Fruit fly (Drosophila melanogaster): ENCODE measurements around the gene CG12194.

The CG12194 gene

dm6 chr2L:4807953-4808604 is 30.1 kb upstream of the CG12194 start:
- TF ChIP-seq acj6 (GFP tag; optimal IDR thresholded peaks at IDR 0.05): no peak
- TF ChIP-seq Blimp-1 (GFP tag; optimal IDR thresholded peaks at IDR 0.05): peak; percentile 66
- peak; percentile 21 for TF ChIP-seq CG6854 (GFP tag; optimal IDR thresholded peaks at IDR 0.05)
- TF ChIP-seq CG1621 (tag; optimal IDR thresholded peaks at IDR 0.05): peak; percentile 10
- TF ChIP-seq net (GFP tag; optimal IDR thresholded peaks at IDR 0.05): peak; percentile 20
- TF ChIP-seq CG6163 (GFP tag; IDR thresholded peaks at IDR 0.05): peak; percentile 49
- TF ChIP-seq Ets96B (tag; optimal IDR thresholded peaks at IDR 0.05): no peak
- TF ChIP-seq Eip78C (GFP tag): peak; percentile 55
- peak; percentile 34 for TF ChIP-seq CG6808 (GFP tag; optimal IDR thresholded peaks at IDR 0.05)
- peak; percentile 14 for TF ChIP-seq topi (GFP tag; optimal IDR thresholded peaks at IDR 0.05)
- no peak for TF ChIP-seq Smox (GFP tag; optimal IDR thresholded peaks at IDR 0.05)
- TF ChIP-seq dsx (GFP tag; optimal IDR thresholded peaks at IDR 0.05; ENCODE audit: poor library complexity, severe bottlenecking): peak; percentile 78
- no peak for TF ChIP-seq CG6792 (GFP tag; optimal IDR thresholded peaks at IDR 0.05)
- TF ChIP-seq Sox102F (GFP tag; optimal IDR thresholded peaks at IDR 0.05): peak; percentile 9
- peak; percentile 18 to 36 for TF ChIP-seq ss (GFP tag; optimal IDR thresholded peaks at IDR 0.05)
- TF ChIP-seq Hr38 (GFP tag; optimal IDR thresholded peaks at IDR 0.05): no peak
- no peak for TF ChIP-seq CG11762 (GFP tag; optimal IDR thresholded peaks at IDR 0.05; ENCODE audit: insufficient read depth)

- TF ChIP-seq CG6792 (GFP tag; optimal IDR thresholded peaks at IDR 0.05) (peak; percentile 40), Hr39 (GFP tag; optimal IDR thresholded peaks at IDR 0.05) (no peak), CG1621 (tag; optimal IDR thresholded peaks at IDR 0.05) (no peak), CG7368 (GFP tag; optimal IDR thresholded peaks at IDR 0.05) (peak; percentile 26), Eip75B (GFP tag; optimal IDR thresholded peaks at IDR 0.05) (no peak), acj6 (GFP tag; optimal IDR thresholded peaks at IDR 0.05) (peak; percentile 17), CG4318 (GFP tag; optimal IDR thresholded peaks at IDR 0.05) (no peak), Eip78C (GFP tag) (peak; percentile 77), CG6163 (GFP tag; IDR thresholded peaks at IDR 0.05) (peak; percentile 21; the same call in 1 of the 3 replicates), CG15336 (GFP tag; IDR thresholded peaks at IDR 0.05) (peak; percentile 46; the same call in 1 of the 2 replicates), net (GFP tag; optimal IDR thresholded peaks at IDR 0.05) (no peak), Ets21C (GFP tag; optimal IDR thresholded peaks at IDR 0.05) (no peak), CG10631 (GFP tag; optimal IDR thresholded peaks at IDR 0.05) (no peak), fd85E (GFP tag; optimal IDR thresholded peaks at IDR 0.05) (no peak), CG10669 (GFP tag; optimal IDR thresholded peaks at IDR 0.05) (no peak), fkh (GFP tag; optimal IDR thresholded peaks at IDR 0.05) (no peak), topi (GFP tag; optimal IDR thresholded peaks at IDR 0.05) (peak; percentile 12), Sox15 (GFP tag; optimal IDR thresholded peaks at IDR 0.05) (no peak), CG8119 (GFP tag; IDR thresholded peaks at IDR 0.05) (no peak; the same call in 2 of the 3 replicates), CG11294 (GFP tag; IDR thresholded peaks at IDR 0.05) (no peak), achi (GFP tag; optimal IDR thresholded peaks at IDR 0.05) (no peak), CG6276 (GFP tag; optimal IDR thresholded peaks at IDR 0.05) (no peak), Lpt (GFP tag; optimal IDR thresholded peaks at IDR 0.05) (peak; percentile 49), Sox14 (GFP tag; optimal IDR thresholded peaks at IDR 0.05) (peak; percentile 28), CG3032 (tag; optimal IDR thresholded peaks at IDR 0.05) (peak; percentile 28), Hr4 (GFP tag; optimal IDR thresholded peaks at IDR 0.05) (no peak), dsx (GFP tag; optimal IDR thresholded peaks at IDR 0.05; ENCODE audit: poor library complexity, severe bottlenecking) (peak; percentile 53), CG16779 (tag; optimal IDR thresholded peaks at IDR 0.05) (no peak), cyc (GFP tag; optimal IDR thresholded peaks at IDR 0.05) (no peak), Blimp-1 (GFP tag; optimal IDR thresholded peaks at IDR 0.05) (no peak), OdsH (GFP tag; optimal IDR thresholded peaks at IDR 0.05) (peak; percentile 11), Smox (GFP tag; optimal IDR thresholded peaks at IDR 0.05) (peak; percentile 29), eg (GFP tag; IDR thresholded peaks at IDR 0.05) (peak; percentile 36; the same call in 1 of the 3 replicates), Sox102F (GFP tag; optimal IDR thresholded peaks at IDR 0.05) (peak; percentile 25), dac (GFP tag; optimal IDR thresholded peaks at IDR 0.05) (no peak), CG6808 (GFP tag; optimal IDR thresholded peaks at IDR 0.05) (no peak), pdm3 (GFP tag; optimal IDR thresholded peaks at IDR 0.05) (peak; percentile 10), svp (GFP tag) (peak; percentile 67), CG11902 (GFP tag; optimal IDR thresholded peaks at IDR 0.05) (no peak), spab (GFP tag; optimal IDR thresholded peaks at IDR 0.05) (no peak), Gug (GFP tag; IDR thresholded peaks at IDR 0.05) (no peak), ss (GFP tag; optimal IDR thresholded peaks at IDR 0.05) (no peak)
These were observed 28.0 kb upstream of the CG12194 start for dm6 chr2L:4810044-4810609.

All from whole organism, prepupa.